3 worm cellular contexts compared by ENCODE assay signal in genomic region chrIV:8973249-8973958, ce11.
TF ChIP-seq lines count a peak whose summit lies in the region.

TSS of gene C53B4.3 (minus strand) at chrIV:8973712.

TF ChIP-seq in whole organism, L2 larva, 48 proteins besides CTCF, POLR2A, EP300 and RAD21 (continued from another document):
- TF ChIP-seq aly-2 (tag; optimal IDR thresholded peaks at IDR 0.05; lab: Kevin White, UChicago) (no peak), nhr-11 (tag; optimal IDR thresholded peaks at IDR 0.05; lab: Kevin White, UChicago) (no peak), unc-55 (GFP tag; optimal IDR thresholded peaks at IDR 0.05; lab: Kevin White, UChicago) (peak; percentile 65), nhr-129 (tag; optimal IDR thresholded peaks at IDR 0.05; lab: Kevin White, UChicago) (peak; percentile 24), gmeb-1 (tag; optimal IDR thresholded peaks at IDR 0.05; lab: Kevin White, UChicago) (peak; percentile 58), F13H6.1 (tag; optimal IDR thresholded peaks at IDR 0.05; lab: Kevin White, UChicago) (peak; percentile 81), crh-2 (tag; optimal IDR thresholded peaks at IDR 0.05; lab: Kevin White, UChicago) (peak; percentile 39), mbf-1 (tag; optimal IDR thresholded peaks at IDR 0.05; lab: Kevin White, UChicago) (no peak), lin-13 (GFP tag; optimal IDR thresholded peaks at IDR 0.05; lab: Kevin White, UChicago) (peak; percentile 19), sma-9 (GFP tag; optimal IDR thresholded peaks at IDR 0.05; lab: Kevin White, UChicago) (peak; percentile 89), sma-9 (tag; optimal IDR thresholded peaks at IDR 0.05; lab: Kevin White, UChicago) (no peak), peb-1 (tag; optimal IDR thresholded peaks at IDR 0.05; lab: Kevin White, UChicago) (no peak), nhr-23 (tag; optimal IDR thresholded peaks at IDR 0.05; lab: Kevin White, UChicago) (no peak), unc-62 (GFP tag; optimal IDR thresholded peaks at IDR 0.05; lab: Kevin White, UChicago) (no peak), Y55F3AM.14 (GFP tag; optimal IDR thresholded peaks at IDR 0.05; lab: Kevin White, UChicago) (no peak), dmd-4 (tag; optimal IDR thresholded peaks at IDR 0.05; lab: Kevin White, UChicago) (peak; percentile 28), snpc-4 (tag; optimal IDR thresholded peaks at IDR 0.05; lab: Kevin White, UChicago) (no peak), nhr-237 (tag; optimal IDR thresholded peaks at IDR 0.05; lab: Kevin White, UChicago) (no peak), lin-39 (tag; optimal IDR thresholded peaks at IDR 0.05; lab: Kevin White, UChicago) (no peak), unc-39 (tag; optimal IDR thresholded peaks at IDR 0.05; lab: Kevin White, UChicago) (no peak), elt-1 (tag; optimal IDR thresholded peaks at IDR 0.05; lab: Kevin White, UChicago) (no peak), sem-4 (tag; optimal IDR thresholded peaks at IDR 0.05; lab: Kevin White, UChicago) (peak; percentile 26), alr-1 (tag; optimal IDR thresholded peaks at IDR 0.05; lab: Kevin White, UChicago) (no peak), ceh-16 (tag; optimal IDR thresholded peaks at IDR 0.05; lab: Kevin White, UChicago) (no peak), nhr-12 (tag; optimal IDR thresholded peaks at IDR 0.05; lab: Kevin White, UChicago) (no peak)

TF ChIP-seq in whole organism, L4 larva, 104 proteins besides CTCF, POLR2A, EP300 and RAD21 (continued from another document):
- TF ChIP-seq mdl-1 (tag; optimal IDR thresholded peaks at IDR 0.05; lab: Kevin White, UChicago) = peak in 1 of 2 experiments; percentile 32
- TF ChIP-seq mxl-3 (GFP tag; optimal IDR thresholded peaks at IDR 0.05; lab: Kevin White, UChicago) = peak; percentile 14
- TF ChIP-seq pqm-1 (tag; optimal IDR thresholded peaks at IDR 0.05; lab: Kevin White, UChicago) = peak; percentile 73
- TF ChIP-seq nhr-48 (tag; optimal IDR thresholded peaks at IDR 0.05; lab: Kevin White, UChicago) = peak; percentile 49
- TF ChIP-seq F26F4.8 (GFP tag; conservative IDR thresholded peaks at IDR 0.05; lab: Robert Waterston, UW) = no peak
- no peak for TF ChIP-seq daf-16 (GFP tag; optimal IDR thresholded peaks at IDR 0.05; lab: Kevin White, UChicago)
- peak; percentile 42 for TF ChIP-seq daf-16 (tag; optimal IDR thresholded peaks at IDR 0.05; lab: Kevin White, UChicago)
- TF ChIP-seq nhr-237 (tag; optimal IDR thresholded peaks at IDR 0.05; lab: Kevin White, UChicago) = no peak
- peak; percentile 23 for TF ChIP-seq dve-1 (tag; optimal IDR thresholded peaks at IDR 0.05; lab: Kevin White, UChicago; ENCODE audit: insufficient read depth)
- TF ChIP-seq duxl-1 (tag; optimal IDR thresholded peaks at IDR 0.05; lab: Kevin White, UChicago; ENCODE audit: poor library complexity) = peak; percentile 57
- 0 out of 2 replicates have a peak, but pooled peaks have one; percentile 38 for TF ChIP-seq ctbp-1 (GFP tag; IDR thresholded peaks at IDR 0.05; lab: Robert Waterston, UW)
- TF ChIP-seq mep-1 (tag; optimal IDR thresholded peaks at IDR 0.05; lab: Kevin White, UChicago) = peak; percentile 49
- peak; percentile 91 for TF ChIP-seq dmd-9 (GFP tag; IDR thresholded peaks at IDR 0.05; lab: Robert Waterston, UW)
- TF ChIP-seq rbr-2 (tag; optimal IDR thresholded peaks at IDR 0.05; lab: Kevin White, UChicago) = peak; percentile 59
- no peak for TF ChIP-seq lin-15B (tag; optimal IDR thresholded peaks at IDR 0.05; lab: Kevin White, UChicago)
- peak; percentile 56 for TF ChIP-seq T20F7.1 (GFP tag; optimal IDR thresholded peaks at IDR 0.05; lab: Kevin White, UChicago)
- TF ChIP-seq lsy-2 (tag; optimal IDR thresholded peaks at IDR 0.05; lab: Kevin White, UChicago) = peak in 1 of 2 experiments; percentile 79
- peak; percentile 68 for TF ChIP-seq hlh-30 (tag; optimal IDR thresholded peaks at IDR 0.05; lab: Kevin White, UChicago; ENCODE audit: insufficient read depth)
- TF ChIP-seq gei-8 (GFP tag; optimal IDR thresholded peaks at IDR 0.05; lab: Kevin White, UChicago) = no peak

TF ChIP-seq in whole organism, late embryonic, 69 proteins besides CTCF, POLR2A, EP300 and RAD21 (continued from another document):
- TF ChIP-seq hlh-30 (tag; optimal IDR thresholded peaks at IDR 0.05; lab: Kevin White, UChicago; ENCODE audit: insufficient read depth) (no peak), madf-2 (tag; optimal IDR thresholded peaks at IDR 0.05; lab: Kevin White, UChicago) (no peak), pax-1 (tag; optimal IDR thresholded peaks at IDR 0.05; lab: Kevin White, UChicago) (no peak), ceh-9 (tag; optimal IDR thresholded peaks at IDR 0.05; lab: Kevin White, UChicago) (no peak), mec-3 (tag; optimal IDR thresholded peaks at IDR 0.05; lab: Kevin White, UChicago; ENCODE audit: borderline replicate concordance) (no peak), ztf-16 (tag; optimal IDR thresholded peaks at IDR 0.05; lab: Kevin White, UChicago) (peak; percentile 43), odd-2 (tag; optimal IDR thresholded peaks at IDR 0.05; lab: Kevin White, UChicago) (no peak), dve-1 (tag; optimal IDR thresholded peaks at IDR 0.05; lab: Kevin White, UChicago) (no peak), ceh-22 (tag; optimal IDR thresholded peaks at IDR 0.05; lab: Kevin White, UChicago) (no peak), unc-86 (tag; optimal IDR thresholded peaks at IDR 0.05; lab: Kevin White, UChicago) (peak; percentile 18), ceh-45 (GFP tag; IDR thresholded peaks at IDR 0.05; lab: Robert Waterston, UW) (no peak), ceh-30 (tag; optimal IDR thresholded peaks at IDR 0.05; lab: Kevin White, UChicago) (no peak), hlh-15 (tag; optimal IDR thresholded peaks at IDR 0.05; lab: Kevin White, UChicago) (no peak), ceh-14 (tag; optimal IDR thresholded peaks at IDR 0.05; lab: Kevin White, UChicago) (peak; percentile 53), sox-4 (tag; optimal IDR thresholded peaks at IDR 0.05; lab: Kevin White, UChicago) (no peak), K02D7.2 (tag; optimal IDR thresholded peaks at IDR 0.05; lab: Kevin White, UChicago) (no peak), ceh-18 (tag; optimal IDR thresholded peaks at IDR 0.05; lab: Kevin White, UChicago) (no peak), eyg-1 (tag; optimal IDR thresholded peaks at IDR 0.05; lab: Kevin White, UChicago) (no peak), ceh-24 (tag; optimal IDR thresholded peaks at IDR 0.05; lab: Kevin White, UChicago) (no peak), che-1 (tag; optimal IDR thresholded peaks at IDR 0.05; lab: Kevin White, UChicago) (no peak), zip-5 (tag; optimal IDR thresholded peaks at IDR 0.05; lab: Kevin White, UChicago) (peak; percentile 89), ttx-3 (tag; optimal IDR thresholded peaks at IDR 0.05; lab: Kevin White, UChicago) (peak; percentile 15), ceh-2 (tag; optimal IDR thresholded peaks at IDR 0.05; lab: Kevin White, UChicago) (peak; percentile 94), pat-9 (tag; optimal IDR thresholded peaks at IDR 0.05; lab: Kevin White, UChicago) (no peak), lim-6 (tag; optimal IDR thresholded peaks at IDR 0.05; lab: Kevin White, UChicago) (peak; percentile 75), hlh-6 (tag; optimal IDR thresholded peaks at IDR 0.05; lab: Kevin White, UChicago) (no peak), elt-2 (tag; optimal IDR thresholded peaks at IDR 0.05; lab: Kevin White, UChicago) (no peak), C08G9.2 (tag; optimal IDR thresholded peaks at IDR 0.05; lab: Kevin White, UChicago) (peak; percentile 97), sdc-2 (tag; optimal IDR thresholded peaks at IDR 0.05; lab: Kevin White, UChicago) (peak; percentile 57), fkh-6 (tag; optimal IDR thresholded peaks at IDR 0.05; lab: Kevin White, UChicago) (peak; percentile 70), lin-11 (tag; optimal IDR thresholded peaks at IDR 0.05; lab: Kevin White, UChicago) (no peak), npax-4 (tag; optimal IDR thresholded peaks at IDR 0.05; lab: Kevin White, UChicago) (no peak), pqm-1 (tag; optimal IDR thresholded peaks at IDR 0.05; lab: Kevin White, UChicago) (no peak), ceh-31 (tag; optimal IDR thresholded peaks at IDR 0.05; lab: Kevin White, UChicago) (peak; percentile 93), ref-2 (tag; optimal IDR thresholded peaks at IDR 0.05; lab: Kevin White, UChicago) (peak; percentile 81), ceh-6 (GFP tag; optimal IDR thresholded peaks at IDR 0.05; lab: Kevin White, UChicago) (no peak), hlh-8 (tag; optimal IDR thresholded peaks at IDR 0.05; lab: Kevin White, UChicago) (peak; percentile 83), sox-2 (GFP tag; IDR thresholded peaks at IDR 0.05; lab: Robert Waterston, UW) (no peak), ama-1 (optimal IDR thresholded peaks at IDR 0.05; lab: Kevin White, UChicago) (no peak), rnt-1 (tag; optimal IDR thresholded peaks at IDR 0.05; lab: Kevin White, UChicago) (peak; percentile 83), unc-42 (tag; optimal IDR thresholded peaks at IDR 0.05; lab: Kevin White, UChicago) (peak; percentile 14), nhr-232 (tag; optimal IDR thresholded peaks at IDR 0.05; lab: Kevin White, UChicago) (no peak), tbx-7 (tag; optimal IDR thresholded peaks at IDR 0.05; lab: Kevin White, UChicago) (peak; percentile 96), C38D4.7 (GFP tag; optimal IDR thresholded peaks at IDR 0.05; lab: Kevin White, UChicago) (no peak)
